Worm (Caenorhabditis elegans) whole organism, L3 larva: ENCODE data around the gene tbb-1.

Experiments
- R02D3.7 ChIP-seq: fragments of 150-350 bp; optimal IDR thresholded peaks from 2 replicates; lab custom pipeline; 2014; ENCODE audit warnings: missing biosample characterization, missing genetic modification characterization
- ZK546.5 ChIP-seq: sonication (generic microtip); optimal IDR thresholded peaks from 2 replicates; lab custom pipeline; 2017; ENCODE audit warnings: missing biosample characterization, missing genetic modification characterization
- aly-2 ChIP-seq: fragments of 150-350 bp; optimal IDR thresholded peaks from 2 replicates; lab custom pipeline; 2014; ENCODE audit warnings: missing biosample characterization, missing genetic modification characterization
- ceh-28 ChIP-seq: fragments of 150-350 bp; optimal IDR thresholded peaks from 2 replicates; lab custom pipeline; 2014; ENCODE audit warnings: missing biosample characterization, missing genetic modification reagents, missing genetic modification characterization
- ceh-82 ChIP-seq: fragments of 150-350 bp; optimal IDR thresholded peaks from 2 replicates; lab custom pipeline; 2014; ENCODE audit warnings: missing biosample characterization, missing genetic modification characterization
- elt-2 ChIP-seq: sonication (generic microtip); optimal IDR thresholded peaks from 2 replicates; lab custom pipeline; 2016; ENCODE audit warnings: missing genetic modification reagents, mild to moderate bottlenecking, missing genetic modification characterization, missing compliant biosample characterization
- fkh-10 ChIP-seq: sonication (generic microtip); optimal IDR thresholded peaks from 2 replicates; lab custom pipeline; 2017; ENCODE audit warnings: missing biosample characterization, missing genetic modification reagents, missing genetic modification characterization
- fkh-2 ChIP-seq: fragments of 150-350 bp; optimal IDR thresholded peaks from 2 replicates; lab custom pipeline; 2014; ENCODE audit warnings: missing biosample characterization, missing genetic modification reagents, missing genetic modification characterization
- fos-1 ChIP-seq: fragments of 150-350 bp; optimal IDR thresholded peaks from 2 replicates; lab custom pipeline; 2014; ENCODE audit warnings: missing biosample characterization, missing genetic modification characterization
- hmg-11 ChIP-seq: sonication (generic microtip); optimal IDR thresholded peaks from 2 replicates; lab custom pipeline; 2016; ENCODE audit warnings: missing genetic modification characterization, missing compliant biosample characterization
- jun-1 ChIP-seq: fragments of 150-350 bp; optimal IDR thresholded peaks from 2 replicates; lab custom pipeline; 2014; ENCODE audit warnings: missing biosample characterization, missing genetic modification reagents, missing genetic modification characterization
- lin-15B ChIP-seq: fragments of 150-350 bp; optimal IDR thresholded peaks from 2 replicates; lab custom pipeline; 2014; ENCODE audit warnings: missing biosample characterization, missing genetic modification characterization
- lsy-12 ChIP-seq: sonication (generic microtip); optimal IDR thresholded peaks from 2 replicates; lab custom pipeline; 2016; ENCODE audit warnings: mild to moderate bottlenecking, missing genetic modification characterization, missing compliant biosample characterization
- mdl-1 ChIP-seq: fragments of 150-350 bp; optimal IDR thresholded peaks from 2 replicates; lab custom pipeline; 2014; ENCODE audit warnings: missing biosample characterization, missing genetic modification characterization
- mml-1 ChIP-seq: fragments of 150-350 bp; sonication (generic microtip); optimal IDR thresholded peaks from 3 replicates; lab custom pipeline; 2014; ENCODE audit warnings: missing biosample characterization, missing genetic modification characterization
- nfya-1 ChIP-seq: sonication (generic microtip); optimal IDR thresholded peaks from 2 replicates; lab custom pipeline; 2017; ENCODE audit warnings: missing genetic modification characterization, mild to moderate bottlenecking, missing compliant biosample characterization, antibody characterized with exemption, moderate library complexity; ENCODE audit not compliant: insufficient read depth
- nhr-11 ChIP-seq: fragments of 150-350 bp; optimal IDR thresholded peaks from 2 replicates; lab custom pipeline; 2014; ENCODE audit warnings: missing biosample characterization, missing genetic modification characterization
- nhr-12 ChIP-seq: fragments of 150-350 bp; optimal IDR thresholded peaks from 2 replicates; lab custom pipeline; 2014; ENCODE audit warnings: missing biosample characterization, missing genetic modification characterization
- nhr-23 ChIP-seq: fragments of 150-350 bp; optimal IDR thresholded peaks from 2 replicates; lab custom pipeline; 2014; ENCODE audit warnings: missing biosample characterization, missing genetic modification reagents, missing genetic modification characterization
- nhr-237 ChIP-seq: fragments of 150-350 bp; optimal IDR thresholded peaks from 2 replicates; lab custom pipeline; 2014; ENCODE audit warnings: missing biosample characterization, missing genetic modification characterization
- nhr-28 ChIP-seq: fragments of 150-350 bp; optimal IDR thresholded peaks from 2 replicates; lab custom pipeline; 2014; ENCODE audit warnings: missing biosample characterization, missing genetic modification characterization
- nhr-67 ChIP-seq: fragments of 150-350 bp; optimal IDR thresholded peaks from 2 replicates; lab custom pipeline; 2014; ENCODE audit warnings: missing biosample characterization, missing genetic modification characterization
- nhr-76 ChIP-seq: fragments of 150-350 bp; sonication (generic microtip); optimal IDR thresholded peaks from 5 replicates; lab custom pipeline; 2014; ENCODE audit warnings: missing biosample characterization, missing genetic modification characterization
- pha-4 ChIP-seq: fragments of 150-350 bp; optimal IDR thresholded peaks from 2 replicates; lab custom pipeline; 2014; ENCODE audit warnings: missing biosample characterization, missing genetic modification reagents, missing genetic modification characterization
- pqm-1 ChIP-seq: fragments of 150-350 bp; optimal IDR thresholded peaks from 2 replicates; lab custom pipeline; 2017; ENCODE audit warnings: missing biosample characterization, missing genetic modification characterization, inconsistent platforms
- sea-2 ChIP-seq: fragments of 150-350 bp; sonication (generic microtip); optimal IDR thresholded peaks from 4 replicates; lab custom pipeline; 2014; ENCODE audit warnings: missing biosample characterization, missing genetic modification reagents, missing genetic modification characterization
- skn-1 ChIP-seq: fragments of 150-350 bp; optimal IDR thresholded peaks from 2 replicates; lab custom pipeline; 2014; ENCODE audit warnings: missing biosample characterization, missing genetic modification characterization
- snpc-4 ChIP-seq: fragments of 150-350 bp; optimal IDR thresholded peaks from 2 replicates; lab custom pipeline; 2014; ENCODE audit warnings: missing biosample characterization, missing genetic modification characterization
- unc-39 ChIP-seq: sonication (generic microtip); optimal IDR thresholded peaks from 4 replicates; lab custom pipeline; 2017; ENCODE audit warnings: missing biosample characterization, missing genetic modification characterization
- zag-1 ChIP-seq: fragments of 150-350 bp; optimal IDR thresholded peaks from 2 replicates; lab custom pipeline; 2014; ENCODE audit warnings: missing biosample characterization, missing genetic modification characterization
- ztf-4 ChIP-seq: fragments of 150-350 bp; optimal IDR thresholded peaks from 2 replicates; lab custom pipeline; 2014; ENCODE audit warnings: missing biosample characterization, missing genetic modification characterization

Gene tbb-1

ce11 chrIII:10706481-10706880 is 35.8 kb downstream of the tbb-1 start:
- no peak for TF ChIP-seq mml-1
- no peak for TF ChIP-seq ceh-82 (tag; lab: Kevin White, UChicago)
- TF ChIP-seq nhr-28 (tag; lab: Kevin White, UChicago): no peak
- TF ChIP-seq hmg-11 (tag; lab: Kevin White, UChicago): no peak
- TF ChIP-seq R02D3.7: no peak
- TF ChIP-seq nhr-11 (tag; lab: Kevin White, UChicago): no peak
- TF ChIP-seq ceh-28 (tag; lab: Kevin White, UChicago): no peak
- TF ChIP-seq lsy-12 (tag; lab: Kevin White, UChicago): no peak
- no peak for TF ChIP-seq snpc-4 (tag; lab: Kevin White, UChicago)
- TF ChIP-seq ztf-4 (tag; lab: Kevin White, UChicago): no peak
- no peak for TF ChIP-seq fkh-10 (GFP tag; lab: Kevin White, UChicago)
- no peak for TF ChIP-seq nhr-23 (tag; lab: Kevin White, UChicago)
- TF ChIP-seq, all 47 proteins: peak for 0

- TF ChIP-seq unc-39 (tag; lab: Kevin White, UChicago) (no peak), nhr-76 (tag; lab: Kevin White, UChicago) (no peak), nhr-23 (tag; lab: Kevin White, UChicago) (no peak)
- TF ChIP-seq, all 47 proteins: peak for 0
Observed at ce11 chrIII:10704499-10704898, 37.7 kb downstream of the tbb-1 start.

- no peak for TF ChIP-seq elt-2 (tag; lab: Kevin White, UChicago)
- TF ChIP-seq nhr-237 (tag; lab: Kevin White, UChicago): no peak
- no peak for TF ChIP-seq nhr-12 (tag; lab: Kevin White, UChicago)
- TF ChIP-seq nhr-23 (tag; lab: Kevin White, UChicago): no peak
- no peak for TF ChIP-seq ztf-4 (tag; lab: Kevin White, UChicago)
- TF ChIP-seq pha-4 (tag; lab: Kevin White, UChicago): no peak
- no peak for TF ChIP-seq lsy-12 (tag; lab: Kevin White, UChicago)
- TF ChIP-seq ceh-82 (tag; lab: Kevin White, UChicago): no peak
- no peak for TF ChIP-seq fkh-2 (tag; lab: Kevin White, UChicago)
- no peak for TF ChIP-seq mdl-1 (tag; lab: Kevin White, UChicago)
- no peak for TF ChIP-seq hmg-11 (tag; lab: Kevin White, UChicago)
- TF ChIP-seq jun-1: no peak
- TF ChIP-seq fos-1 (tag; lab: Kevin White, UChicago): no peak
- no peak for TF ChIP-seq sea-2 (GFP tag; lab: Kevin White, UChicago)
Observed at ce11 chrIII:10703833-10704232, 38.4 kb downstream of the tbb-1 start.

ce11 chrIII:10702805-10703204 is 39.4 kb downstream of the tbb-1 start:
- peak; percentile 86 for TF ChIP-seq nfya-1 (tag; lab: Kevin White, UChicago)
- no peak for TF ChIP-seq nhr-67 (tag; lab: Kevin White, UChicago)

ce11 chrIII:10700460-10700859 is 41.8 kb downstream of the tbb-1 start, which contains the start of gene Y39A1A.20:
Gene Y39A1A.20 (minus strand): TSS chrIII:10700560.
- TF ChIP-seq nhr-23 (tag; lab: Kevin White, UChicago) (no peak), nfya-1 (tag; lab: Kevin White, UChicago) (no peak)

ce11 chrIII:10694294-10694693 is 47.9 kb downstream of the tbb-1 start, which contains the start of the genes Y39A1A.18 and fmo-3:
Gene Y39A1A.18 (minus strand): TSS chrIII:10694485.
Gene fmo-3 (plus strand): TSS chrIII:10694681.
- TF ChIP-seq nfya-1 (tag; lab: Kevin White, UChicago) (no peak), ceh-82 (tag; lab: Kevin White, UChicago) (no peak), nhr-12 (tag; lab: Kevin White, UChicago) (no peak), nhr-23 (tag; lab: Kevin White, UChicago) (no peak), elt-2 (tag; lab: Kevin White, UChicago) (no peak), skn-1 (tag; lab: Kevin White, UChicago) (no peak), lin-15B (no peak), fos-1 (tag; lab: Kevin White, UChicago) (no peak), aly-2 (tag; lab: Kevin White, UChicago) (no peak), pqm-1 (tag; lab: Kevin White, UChicago) (no peak), lsy-12 (tag; lab: Kevin White, UChicago) (no peak), zag-1 (tag; lab: Kevin White, UChicago) (no peak), sea-2 (GFP tag; lab: Kevin White, UChicago) (no peak), ZK546.5 (tag; lab: Kevin White, UChicago) (no peak)
- TF ChIP-seq, all 47 proteins: peak for 0
